Fruit fly (Drosophila melanogaster) whole organism, embryonic: ENCODE measurements around the gene Pdcd4.

Experiments
- CG10147 ChIP-seq: fragments of 200-800 bp; sonication (Bioruptor generic); optimal IDR thresholded peaks from 2 replicates; lab custom pipeline; 2019; ENCODE audit warnings: missing biosample characterization, mild to moderate bottlenecking, missing genetic modification characterization, moderate library complexity
- CG10431 ChIP-seq: fragments of 200-800 bp; sonication (Bioruptor generic); optimal IDR thresholded peaks from 3 replicates; lab custom pipeline; 2018; ENCODE audit warnings: missing biosample characterization, mild to moderate bottlenecking, missing genetic modification characterization
- CG11398 ChIP-seq: fragments of 200-800 bp; sonication (Bioruptor generic); optimal IDR thresholded peaks from 2 replicates; lab custom pipeline; 2016; ENCODE audit warnings: missing biosample characterization, missing genetic modification characterization
- CG12219 ChIP-seq: fragments of 200-800 bp; sonication (Bioruptor generic); optimal IDR thresholded peaks from 3 replicates; lab custom pipeline; 2018; ENCODE audit warnings: missing biosample characterization, mild to moderate bottlenecking, missing genetic modification characterization
- CG13775 ChIP-seq: fragments of 200-800 bp; sonication (Bioruptor generic); optimal IDR thresholded peaks from 3 replicates; lab custom pipeline; 2017; ENCODE audit warnings: missing biosample characterization, mild to moderate bottlenecking, missing genetic modification characterization
- CG14667 ChIP-seq: fragments of 200-800 bp; sonication (Bioruptor generic); IDR thresholded peaks from 2 replicates; pipeline ENCODE4 v1.3.6; 2022; ENCODE audit warnings: missing biosample characterization, missing genetic modification characterization
- CG14860 ChIP-seq: fragments of 200-800 bp; sonication (Bioruptor generic); IDR thresholded peaks from 3 replicates; pipeline ENCODE4 v1.3.6; 2022; ENCODE audit warnings: missing biosample characterization, missing genetic modification characterization; ENCODE audit not compliant: partially characterized antibody
- CG14965 ChIP-seq: fragments of 200-800 bp; sonication (Bioruptor generic); optimal IDR thresholded peaks from 2 replicates; lab custom pipeline; 2016; ENCODE audit warnings: missing biosample characterization, missing genetic modification characterization, borderline replicate concordance
- CG1529 ChIP-seq: fragments of 200-800 bp; sonication (Bioruptor generic); optimal IDR thresholded peaks from 3 replicates; lab custom pipeline; 2018; ENCODE audit warnings: missing biosample characterization, missing genetic modification characterization
- CG18764 ChIP-seq: fragments of 200-800 bp; sonication (Bioruptor generic); optimal IDR thresholded peaks from 3 replicates; lab custom pipeline; 2016; ENCODE audit warnings: missing biosample characterization, missing genetic modification characterization
- CG2116 ChIP-seq: fragments of 200-800 bp; sonication (Bioruptor generic); optimal IDR thresholded peaks from 3 replicates; lab custom pipeline; 2018; ENCODE audit warnings: missing biosample characterization, mild to moderate bottlenecking, missing genetic modification characterization
- CG34376 ChIP-seq: fragments of 200-800 bp; sonication (Bioruptor generic); optimal IDR thresholded peaks from 2 replicates; lab custom pipeline; 2018; ENCODE audit warnings: missing biosample characterization, mild to moderate bottlenecking, missing genetic modification characterization
- CG3726 ChIP-seq: fragments of 200-800 bp; sonication (Bioruptor generic); IDR thresholded peaks from 3 replicates; pipeline ENCODE4, ENCODE4 v1.3.6; 2022; ENCODE audit warnings: missing biosample characterization, missing genetic modification characterization
- CG4282 ChIP-seq: fragments of 200-800 bp; sonication (Bioruptor generic); optimal IDR thresholded peaks from 2 replicates; lab custom pipeline; 2016; ENCODE audit warnings: missing biosample characterization, missing genetic modification characterization
- CG6254 ChIP-seq: fragments of 200-800 bp; sonication (Bioruptor generic); optimal IDR thresholded peaks from 3 replicates; lab custom pipeline; 2017; ENCODE audit warnings: mild to moderate bottlenecking, missing biosample characterization, missing genetic modification reagents, missing genetic modification characterization
- Doc3 ChIP-seq: fragments of 200-800 bp; sonication (Bioruptor generic); IDR thresholded peaks from 3 replicates; pipeline ENCODE4 v1.3.6; 2022; ENCODE audit warnings: missing biosample characterization, missing genetic modification characterization; ENCODE audit not compliant: partially characterized antibody
- Elba2 ChIP-seq: fragments of 200-800 bp; sonication (Bioruptor generic); optimal IDR thresholded peaks from 3 replicates; lab custom pipeline; 2016; ENCODE audit warnings: missing biosample characterization, missing genetic modification characterization
- Gug ChIP-seq: fragments of 200-800 bp; sonication (Bioruptor generic); IDR thresholded peaks from 4 replicates; pipeline ENCODE4 v1.3.6; 2022; ENCODE audit warnings: missing biosample characterization, missing genetic modification characterization
- H15 ChIP-seq: fragments of 200-800 bp; sonication (Bioruptor generic); IDR thresholded peaks from 3 replicates; pipeline ENCODE4 v1.3.6; 2022; ENCODE audit warnings: missing biosample characterization, missing genetic modification characterization
- HLH4C ChIP-seq: fragments of 200-800 bp; sonication (Bioruptor generic); IDR thresholded peaks from 3 replicates; pipeline ENCODE4 v1.3.6; 2022; ENCODE audit warnings: missing biosample characterization, missing genetic modification characterization; ENCODE audit not compliant: partially characterized antibody
- HLHmδ ChIP-seq: fragments of 200-800 bp; sonication (Bioruptor generic); optimal IDR thresholded peaks from 2 replicates; lab custom pipeline; 2018; ENCODE audit warnings: missing biosample characterization, mild to moderate bottlenecking, missing genetic modification characterization, moderate library complexity
- Hand ChIP-seq: fragments of 200-800 bp; sonication (Bioruptor generic); optimal IDR thresholded peaks from 2 replicates; lab custom pipeline; 2017; ENCODE audit warnings: mild to moderate bottlenecking, missing biosample characterization, missing genetic modification reagents, missing genetic modification characterization
- Hmr ChIP-seq: fragments of 200-800 bp; sonication (Bioruptor generic); optimal IDR thresholded peaks from 3 replicates; lab custom pipeline; 2017; ENCODE audit warnings: mild to moderate bottlenecking, missing biosample characterization, missing genetic modification reagents, missing genetic modification characterization
- Lpt ChIP-seq: fragments of >200 bp; optimal IDR thresholded peaks from 2 replicates; lab custom pipeline; 2018; ENCODE audit warnings: missing biosample characterization, missing genetic modification characterization
- Neu2 ChIP-seq: fragments of 200-800 bp; sonication (Bioruptor generic); optimal IDR thresholded peaks from 3 replicates; lab custom pipeline; 2016; ENCODE audit warnings: missing biosample characterization, missing genetic modification characterization, borderline replicate concordance
- Opbp ChIP-seq: fragments of 200-800 bp; sonication (Bioruptor generic); IDR thresholded peaks from 3 replicates; pipeline ENCODE4 v1.3.6; 2022; ENCODE audit warnings: missing biosample characterization, missing genetic modification characterization; ENCODE audit not compliant: partially characterized antibody
- Ptx1 ChIP-seq: fragments of 200-800 bp; sonication (Bioruptor generic); IDR thresholded peaks from 2 replicates; pipeline ENCODE4 v1.3.6; 2022; ENCODE audit warnings: missing biosample characterization, missing genetic modification characterization
- Rfx ChIP-seq: fragments of 200-800 bp; sonication (Bioruptor generic); IDR thresholded peaks from 2 replicates; pipeline ENCODE4 v1.3.6; 2022; ENCODE audit warnings: missing biosample characterization, missing genetic modification characterization
- Sry-δ ChIP-seq: fragments of 200-800 bp; sonication (Bioruptor generic); optimal IDR thresholded peaks from 2 replicates; lab custom pipeline; 2016; ENCODE audit warnings: missing biosample characterization, missing genetic modification characterization
- TFAM ChIP-seq: fragments of 200-800 bp; sonication (Bioruptor generic); optimal IDR thresholded peaks from 2 replicates; lab custom pipeline; 2017; ENCODE audit warnings: missing biosample characterization, missing genetic modification characterization, inconsistent platforms
- bbx ChIP-seq: fragments of 200-800 bp; sonication (Bioruptor generic); IDR thresholded peaks from 2 replicates; pipeline ENCODE4 v1.3.6; 2022; ENCODE audit warnings: missing biosample characterization, missing genetic modification characterization; ENCODE audit not compliant: partially characterized antibody
- cad ChIP-seq: fragments of >200 bp; optimal IDR thresholded peaks from 2 replicates; lab custom pipeline; 2017; ENCODE audit warnings: missing biosample characterization, missing genetic modification characterization
- caup ChIP-seq: fragments of 200-800 bp; sonication (Bioruptor generic); optimal IDR thresholded peaks from 3 replicates; lab custom pipeline; 2017; ENCODE audit warnings: missing biosample characterization, mild to moderate bottlenecking, missing genetic modification characterization, moderate library complexity; ENCODE audit not compliant: severe bottlenecking
- crp ChIP-seq, 2 experiments: fragments of 200-800 bp; sonication (Bioruptor generic); optimal IDR thresholded peaks; 2 replicates in 1 of 2; 3 replicates in 1 of 2; lab custom pipeline; 2017; ENCODE audit warnings: missing biosample characterization in 2 of 2, missing genetic modification characterization in 2 of 2, mild to moderate bottlenecking in 1 of 2, moderate library complexity in 1 of 2
- en ChIP-seq: fragments of 200-800 bp; sonication (Bioruptor generic); optimal IDR thresholded peaks from 2 replicates; lab custom pipeline; 2016; ENCODE audit warnings: missing biosample characterization, missing genetic modification characterization
- fd102C ChIP-seq: fragments of 200-800 bp; sonication (Bioruptor generic); optimal IDR thresholded peaks from 2 replicates; lab custom pipeline; 2018; ENCODE audit warnings: missing biosample characterization, mild to moderate bottlenecking, missing genetic modification characterization, moderate library complexity
- fu2 ChIP-seq: fragments of 200-800 bp; sonication (Bioruptor generic); optimal IDR thresholded peaks from 2 replicates; lab custom pipeline; 2016; ENCODE audit warnings: missing biosample characterization, missing genetic modification characterization
- hbn ChIP-seq: fragments of 200-800 bp; sonication (Bioruptor generic); IDR thresholded peaks from 2 replicates; pipeline ENCODE4 v1.3.6; 2022; ENCODE audit warnings: missing biosample characterization, missing genetic modification characterization; ENCODE audit not compliant: partially characterized antibody
- insv ChIP-seq, 2 experiments: fragments of 200-800 bp; sonication (Bioruptor generic); optimal IDR thresholded peaks; 3 replicates each; lab custom pipeline; 2016 to 2018; ENCODE audit warnings: missing biosample characterization in 2 of 2, missing genetic modification characterization in 2 of 2
- lola ChIP-seq, 3 experiments: fragments of >200 bp in 2 of 3; fragments of 200-800 bp in 1 of 3; sonication (Bioruptor generic) in 1 of 3; optimal IDR thresholded peaks; 2 replicates each; lab custom pipeline; 2017 to 2019; ENCODE audit warnings: missing biosample characterization in 3 of 3, missing genetic modification characterization in 3 of 3, mild to moderate bottlenecking in 1 of 3, moderate library complexity in 1 of 3
- lov ChIP-seq, 2 experiments: fragments of 200-800 bp in 1 of 2; fragments of >200 bp in 1 of 2; sonication (Bioruptor generic) in 1 of 2; IDR thresholded peaks in 1 of 2; optimal IDR thresholded peaks in 1 of 2; 2 replicates in 1 of 2; 3 replicates in 1 of 2; pipeline versions ENCODE4 v1.3.6 to Lab custom; 2017 to 2022; ENCODE audit warnings: missing biosample characterization in 1 of 2, missing genetic modification characterization in 1 of 2
- odd ChIP-seq: fragments of 200-800 bp; sonication (Bioruptor generic); optimal IDR thresholded peaks from 2 replicates; lab custom pipeline; 2017; ENCODE audit warnings: missing biosample characterization, mild to moderate bottlenecking, missing genetic modification characterization
- pfk ChIP-seq: fragments of 200-800 bp; sonication (Bioruptor generic); optimal IDR thresholded peaks from 2 replicates; lab custom pipeline; 2018; ENCODE audit warnings: missing biosample characterization, mild to moderate bottlenecking, missing genetic modification characterization, moderate library complexity
- slp2 ChIP-seq: fragments of 200-800 bp; sonication (Bioruptor generic); optimal IDR thresholded peaks from 2 replicates; lab custom pipeline; 2016; ENCODE audit warnings: missing biosample characterization, missing genetic modification characterization
- trem ChIP-seq: fragments of 200-800 bp; optimal IDR thresholded peaks from 3 replicates; lab custom pipeline; 2019; ENCODE audit warnings: missing biosample characterization, mild to moderate bottlenecking, missing genetic modification characterization, moderate library complexity
- z ChIP-seq: fragments of 200-800 bp; sonication (Bioruptor generic); IDR thresholded peaks from 3 replicates; pipeline ENCODE4 v1.3.6; 2022; ENCODE audit warnings: missing biosample characterization, missing genetic modification characterization
- zf30C ChIP-seq: fragments of 200-800 bp; sonication (Bioruptor generic); optimal IDR thresholded peaks from 3 replicates; lab custom pipeline; 2018; ENCODE audit warnings: missing biosample characterization, mild to moderate bottlenecking, missing genetic modification characterization
- zfh1 ChIP-seq: fragments of 200-800 bp; sonication (Bioruptor generic); IDR thresholded peaks from 3 replicates; pipeline ENCODE4 v1.3.6; 2022; ENCODE audit warnings: missing biosample characterization, missing genetic modification characterization
- zfh2 ChIP-seq: fragments of 200-800 bp; sonication (Bioruptor generic); optimal IDR thresholded peaks from 2 replicates; lab custom pipeline; 2016; ENCODE audit warnings: missing biosample characterization, missing genetic modification characterization

Pdcd4 gene

dm6 chrX:13739411-13739888 is 15.8 kb downstream of the Pdcd4 start, which contains the start of gene CG11151 (continued):
- peak; percentile 63 for TF ChIP-seq pfk (GFP tag; lab: Kevin White, UChicago)
- TF ChIP-seq en (GFP tag; lab: Kevin White, UChicago): peak; percentile 95
- peak; percentile 98 for TF ChIP-seq CG12219
- TF ChIP-seq Doc3: 0 out of 3 replicates have a peak, but pooled peaks have one; percentile 30
- peak; percentile 87 for TF ChIP-seq Elba2 (GFP tag; lab: Kevin White, UChicago)
- peak; percentile 96 for TF ChIP-seq fu2 (GFP tag; lab: Kevin White, UChicago)
- TF ChIP-seq zf30C (GFP tag; lab: Kevin White, UChicago): peak; percentile 32
- TF ChIP-seq z: peak; percentile 47; the same call in 1 of the 3 replicates
- no peak for TF ChIP-seq lov (optimal IDR thresholded peaks at IDR 0.05; lab: Kevin White, UChicago)
- peak; percentile 91 for TF ChIP-seq lov (GFP tag; IDR thresholded peaks at IDR 0.05; lab: Robert Waterston, UW)
- TF ChIP-seq CG1529: peak; percentile 95
- TF ChIP-seq Ptx1 (GFP tag; lab: Robert Waterston, UW): peak; percentile 96
- TF ChIP-seq crp (GFP tag; optimal IDR thresholded peaks at IDR 0.05; lab: Kevin White, UChicago): peak; percentile 13 to 85
- peak; percentile 96 for TF ChIP-seq Rfx (GFP tag; lab: Robert Waterston, UW)
- TF ChIP-seq HLHmδ (GFP tag; lab: Kevin White, UChicago): peak; percentile 4
- peak; percentile 94 for TF ChIP-seq odd (GFP tag; lab: Kevin White, UChicago)
- peak; percentile 94 for TF ChIP-seq H15 (GFP tag; lab: Robert Waterston, UW)
- peak; percentile 86 for TF ChIP-seq CG10431 (GFP tag; lab: Kevin White, UChicago)
- TF ChIP-seq lola (GFP tag; optimal IDR thresholded peaks at IDR 0.05; lab: Kevin White, UChicago): peak in 1 of 3 experiments; percentile 94
- TF ChIP-seq CG6254 (GFP tag; lab: Kevin White, UChicago): peak; percentile 92
- TF ChIP-seq Neu2 (GFP tag; lab: Kevin White, UChicago): peak; percentile 91
- peak; percentile 94 for TF ChIP-seq slp2 (GFP tag; lab: Kevin White, UChicago)
- no peak for TF ChIP-seq cad (GFP tag; lab: Kevin White, UChicago)
- peak; percentile 70 for TF ChIP-seq CG14965 (GFP tag; lab: Kevin White, UChicago)
- peak; percentile 93 for TF ChIP-seq CG10147 (GFP tag; lab: Kevin White, UChicago)
- TF ChIP-seq zfh1: peak; percentile 96
- TF ChIP-seq CG3726 (GFP tag; lab: Robert Waterston, UW): peak; percentile 92
- TF ChIP-seq TFAM (GFP tag; lab: Kevin White, UChicago): peak; percentile 81
- TF ChIP-seq Lpt (GFP tag; lab: Kevin White, UChicago): no peak
- TF ChIP-seq Hmr (GFP tag; lab: Kevin White, UChicago): peak; percentile 98
- peak; percentile 96 for TF ChIP-seq Hand (GFP tag; lab: Kevin White, UChicago)
- peak; percentile 95 for TF ChIP-seq caup
- peak; percentile 97 for TF ChIP-seq CG34376

- peak in 1 of 2 experiments; percentile 83 for TF ChIP-seq insv (GFP tag; optimal IDR thresholded peaks at IDR 0.05; lab: Kevin White, UChicago)
- TF ChIP-seq CG14667 (GFP tag; lab: Robert Waterston, UW): no peak
- TF ChIP-seq CG14860 (GFP tag; lab: Robert Waterston, UW): no peak
- no peak for TF ChIP-seq fd102C
- TF ChIP-seq bbx (GFP tag; lab: Robert Waterston, UW): peak; percentile 60; the same call in 1 of the 2 replicates
- TF ChIP-seq zfh2: no peak
- peak; percentile 84 for TF ChIP-seq CG2116 (GFP tag; lab: Kevin White, UChicago)
- no peak for TF ChIP-seq trem
- no peak for TF ChIP-seq CG11398 (GFP tag; lab: Kevin White, UChicago)
- TF ChIP-seq hbn (GFP tag; lab: Robert Waterston, UW): peak; percentile 14; the same call in 1 of the 2 replicates
- peak; percentile 33 for TF ChIP-seq Sry-δ (GFP tag; lab: Kevin White, UChicago)
- no peak for TF ChIP-seq CG13775 (GFP tag; lab: Kevin White, UChicago)
- TF ChIP-seq Gug (GFP tag; lab: Robert Waterston, UW): no peak
- TF ChIP-seq CG4282 (GFP tag; lab: Kevin White, UChicago): no peak
- peak; percentile 40; the same call in 1 of the 3 replicates for TF ChIP-seq Opbp
- TF ChIP-seq HLH4C: peak; percentile 60; the same call in 2 of the 3 replicates
- no peak for TF ChIP-seq CG18764
Measured at dm6 chrX:13737939-13738338, 17.3 kb downstream of the Pdcd4 start, which contains the start of gene CG11134. CG11134 (plus strand) TSS chrX:13737942.
